Worm (Caenorhabditis elegans) whole organism, midembryonic: Measurements from ENCODE around the gene srg-22.

ENCODE experiments used
- T22C8.4 ChIP-seq: fragments of 200-800 bp; sonication (Bioruptor generic); IDR thresholded peaks from 2 replicates; pipeline ENCODE4 v1.3.6; 2022; ENCODE audit warnings: missing genetic modification characterization, missing compliant biosample characterization
- cog-1 ChIP-seq: sonication (generic microtip); optimal IDR thresholded peaks from 2 replicates; lab custom pipeline; 2016; ENCODE audit warnings: missing genetic modification characterization, missing compliant biosample characterization
- flt-1 ChIP-seq: fragments of 200-800 bp; sonication (Bioruptor generic); IDR thresholded peaks from 2 replicates; pipeline ENCODE4 v1.3.6; 2022; ENCODE audit warnings: missing genetic modification characterization, missing compliant biosample characterization
- klf-2 ChIP-seq: fragments of 200-800 bp; sonication (Bioruptor generic); conservative IDR thresholded peaks from 2 replicates; pipeline ENCODE4 v1.3.6; 2022; ENCODE audit warnings: missing genetic modification reagents, missing genetic modification characterization, missing compliant biosample characterization
- med-1 ChIP-seq: sonication (generic microtip); optimal IDR thresholded peaks from 2 replicates; lab custom pipeline; 2017; ENCODE audit warnings: missing genetic modification characterization, mild to moderate bottlenecking, missing compliant biosample characterization, antibody characterized with exemption, missing genetic modification reagents; ENCODE audit not compliant: insufficient read depth
- ref-1 ChIP-seq: fragments of 200-800 bp; sonication (Bioruptor generic); conservative IDR thresholded peaks from 2 replicates; pipeline ENCODE4 v1.3.6; 2022; ENCODE audit warnings: missing genetic modification reagents, missing genetic modification characterization, missing compliant biosample characterization
- tab-1 ChIP-seq: fragments of 200-800 bp; sonication (Bioruptor generic); IDR thresholded peaks from 2 replicates; pipeline ENCODE4 v1.3.6; 2022; ENCODE audit warnings: missing genetic modification characterization, missing compliant biosample characterization
- ztf-23 ChIP-seq: fragments of 200-800 bp; sonication (Bioruptor generic); IDR thresholded peaks from 2 replicates; pipeline ENCODE4 v1.3.6; 2022; ENCODE audit warnings: missing genetic modification reagents, missing genetic modification characterization, missing compliant biosample characterization
- ztf-29 ChIP-seq: fragments of 200-800 bp; sonication (Bioruptor generic); IDR thresholded peaks from 2 replicates; pipeline ENCODE4 v1.3.6; 2022; ENCODE audit warnings: missing genetic modification reagents, missing genetic modification characterization, missing compliant biosample characterization

DNA sequence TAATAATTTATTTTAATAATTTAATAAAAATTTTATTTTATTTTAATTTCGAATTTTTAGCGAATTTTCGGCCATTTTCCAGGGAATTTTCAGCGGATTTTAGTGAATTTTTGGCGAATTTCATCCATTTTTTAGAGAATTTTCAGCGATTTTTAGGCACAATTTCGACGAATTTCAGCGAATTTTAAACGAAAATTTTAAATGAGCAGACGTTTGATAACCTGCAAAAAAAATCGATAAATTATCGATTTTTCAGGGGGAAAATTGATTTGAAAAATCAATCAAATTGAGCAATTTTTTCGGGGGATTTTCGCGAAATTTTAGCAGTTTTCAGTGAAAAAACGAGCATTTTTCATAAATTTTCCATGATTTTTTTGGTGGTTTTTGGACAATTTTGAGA, 24.6 kb downstream of the srg-22 start:
- TF ChIP-seq tab-1 (GFP tag; lab: Robert Waterston, UW) (no peak), flt-1 (GFP tag; lab: Robert Waterston, UW) (no peak), cog-1 (no peak), med-1 (GFP tag; lab: Kevin White, UChicago) (no peak), ztf-23 (GFP tag; lab: Robert Waterston, UW) (no peak), T22C8.4 (GFP tag; lab: Robert Waterston, UW) (peak; percentile 21; the same call in 1 of the 2 replicates), ztf-29 (GFP tag; lab: Robert Waterston, UW) (no peak), klf-2 (GFP tag; lab: Robert Waterston, UW) (no peak), ref-1 (GFP tag; lab: Robert Waterston, UW) (no peak)
